Fruit fly (Drosophila melanogaster): ENCODE measurements around the gene CG34433.

Gene CG34433

dm6 chr3R:30600154-30601009 is 49.4 kb upstream of the CG34433 start (continued):
- peak; percentile 67 for TF ChIP-seq CG11398 (GFP tag; optimal IDR thresholded peaks at IDR 0.05)
- TF ChIP-seq Lim3 (GFP tag; IDR thresholded peaks at IDR 0.05) = peak; percentile 77
- peak; percentile 84 for TF ChIP-seq CG13296 (GFP tag; optimal IDR thresholded peaks at IDR 0.05)
- peak; percentile 81 for TF ChIP-seq CG10959 (GFP tag; IDR thresholded peaks at IDR 0.05)
- TF ChIP-seq Ets97D (GFP tag; optimal IDR thresholded peaks at IDR 0.05) = peak; percentile 42
- TF ChIP-seq CG17829 (tag; optimal IDR thresholded peaks at IDR 0.05) = peak; percentile 91
- TF ChIP-seq Neu2 (GFP tag; optimal IDR thresholded peaks at IDR 0.05; ENCODE audit: borderline replicate concordance) = peak; percentile 48
- TF ChIP-seq BtbVII (GFP tag; optimal IDR thresholded peaks at IDR 0.05) = peak; percentile 88
- peak; percentile 73 for TF ChIP-seq ash1 (GFP tag; optimal IDR thresholded peaks at IDR 0.05)
- TF ChIP-seq CG4404 (GFP tag; IDR thresholded peaks at IDR 0.05) = peak; percentile 51
- TF ChIP-seq Opbp (GFP tag; IDR thresholded peaks at IDR 0.05; ENCODE audit: partially characterized antibody) = no peak
- peak; percentile 88 for TF ChIP-seq CG12299 (tag; optimal IDR thresholded peaks at IDR 0.05)
- TF ChIP-seq CG5180 (GFP tag; optimal IDR thresholded peaks at IDR 0.05) = peak; percentile 70
- TF ChIP-seq CG16813 (GFP tag; IDR thresholded peaks at IDR 0.05; ENCODE audit: partially characterized antibody) = no peak
- TF ChIP-seq BEAF-32 (GFP tag; optimal IDR thresholded peaks at IDR 0.05) = peak; percentile 26
- TF ChIP-seq CG12236 (GFP tag; optimal IDR thresholded peaks at IDR 0.05) = peak; percentile 74
- TF ChIP-seq CG18619 (GFP tag; optimal IDR thresholded peaks at IDR 0.05) = peak; percentile 81
- peak; percentile 42 for TF ChIP-seq ftz-f1 (GFP tag; optimal IDR thresholded peaks at IDR 0.05)
- TF ChIP-seq bigmax (GFP tag; optimal IDR thresholded peaks at IDR 0.05) = no peak
- peak; percentile 95 for TF ChIP-seq CG11695 (GFP tag; IDR thresholded peaks at IDR 0.05)
- TF ChIP-seq Scr (GFP tag; IDR thresholded peaks at IDR 0.05; ENCODE audit: partially characterized antibody) = 0 out of 2 replicates have a peak, but pooled peaks have one; percentile 29
- TF ChIP-seq Rfx (GFP tag; IDR thresholded peaks at IDR 0.05) = peak; percentile 95
- TF ChIP-seq CG4328 (GFP tag; optimal IDR thresholded peaks at IDR 0.05) = peak; percentile 81
- TF ChIP-seq CG10979 (tag; optimal IDR thresholded peaks at IDR 0.05) = peak; percentile 90
- peak; percentile 89 for TF ChIP-seq Blimp-1 (GFP tag; optimal IDR thresholded peaks at IDR 0.05)
- peak; percentile 92 for TF ChIP-seq CG12104 (GFP tag; optimal IDR thresholded peaks at IDR 0.05)
- peak; percentile 85 for TF ChIP-seq CG2875 (GFP tag; optimal IDR thresholded peaks at IDR 0.05)
- TF ChIP-seq CG7928 (GFP tag; optimal IDR thresholded peaks at IDR 0.05) = peak; percentile 56
- TF ChIP-seq MTF-1 (GFP tag; optimal IDR thresholded peaks at IDR 0.05; ENCODE audit: borderline replicate concordance) = peak; percentile 62
- TF ChIP-seq zen (tag; optimal IDR thresholded peaks at IDR 0.05) = peak; percentile 80
- TF ChIP-seq CG32767 (GFP tag; IDR thresholded peaks at IDR 0.05) = peak; percentile 89
- peak; percentile 67 for TF ChIP-seq Deaf1 (tag; optimal IDR thresholded peaks at IDR 0.05)
- peak; percentile 83 for TF ChIP-seq CG10654 (GFP tag; optimal IDR thresholded peaks at IDR 0.05)
- peak; percentile 63 for TF ChIP-seq CG8281 (tag; optimal IDR thresholded peaks at IDR 0.05)
- peak; percentile 82 for TF ChIP-seq klu (GFP tag; IDR thresholded peaks at IDR 0.05)
- peak; percentile 89 for TF ChIP-seq grau (tag; optimal IDR thresholded peaks at IDR 0.05)
- no peak for TF ChIP-seq Lpt (GFP tag; optimal IDR thresholded peaks at IDR 0.05)
- peak; percentile 93 for TF ChIP-seq CG10366 (GFP tag; IDR thresholded peaks at IDR 0.05)
- TF ChIP-seq dan (GFP tag; IDR thresholded peaks at IDR 0.05) = no peak
- no peak for TF ChIP-seq pfk (GFP tag; optimal IDR thresholded peaks at IDR 0.05)
- TF ChIP-seq CG7745 (tag; optimal IDR thresholded peaks at IDR 0.05) = no peak
- no peak for TF ChIP-seq CG30020 (tag; optimal IDR thresholded peaks at IDR 0.05)
- peak; percentile 78 for TF ChIP-seq CG13894 (tag; optimal IDR thresholded peaks at IDR 0.05)
- peak; percentile 40 for TF ChIP-seq sima (GFP tag; optimal IDR thresholded peaks at IDR 0.05)
- peak; percentile 76 for TF ChIP-seq CG9215 (GFP tag; IDR thresholded peaks at IDR 0.05)
- TF ChIP-seq Fer3 (tag; optimal IDR thresholded peaks at IDR 0.05) = peak; percentile 89
- no peak for TF ChIP-seq CG15073 (GFP tag; optimal IDR thresholded peaks at IDR 0.05)
- TF ChIP-seq Drgx (GFP tag; IDR thresholded peaks at IDR 0.05) = peak; percentile 96
